Fruit fly (Drosophila melanogaster): Measurements from ENCODE around the gene bur.

The bur gene

dm6 chr2L:21168295-21169159 is 11.0 kb downstream of the bur start, which contains the start of the genes mAcon1, CG43345 and CG43346 (continued):
- peak; percentile 89 for TF ChIP-seq sug (tag; optimal IDR thresholded peaks at IDR 0.05)
- peak; percentile 86 for TF ChIP-seq NfI (GFP tag; optimal IDR thresholded peaks at IDR 0.05)
- TF ChIP-seq Spps (tag; optimal IDR thresholded peaks at IDR 0.05), result peak; percentile 24
- TF ChIP-seq pzg (GFP tag; optimal IDR thresholded peaks at IDR 0.05), result peak; percentile 68
- TF ChIP-seq CG33557 (GFP tag; optimal IDR thresholded peaks at IDR 0.05), result peak; percentile 54
- peak; percentile 60 for TF ChIP-seq CG12219 (GFP tag; optimal IDR thresholded peaks at IDR 0.05)
- TF ChIP-seq Dref (GFP tag; IDR thresholded peaks at IDR 0.05), result no peak
- no peak; the same call in 2 of the 3 replicates for TF ChIP-seq CG17361 (GFP tag; IDR thresholded peaks at IDR 0.05)
- TF ChIP-seq wor (GFP tag; IDR thresholded peaks at IDR 0.05), result no peak
- peak; percentile 90 for TF ChIP-seq pum (GFP tag; optimal IDR thresholded peaks at IDR 0.05)
- TF ChIP-seq aop (GFP tag; IDR thresholded peaks at IDR 0.05), result no peak
- peak; percentile 5 for TF ChIP-seq fd102C (GFP tag; optimal IDR thresholded peaks at IDR 0.05)
- peak; percentile 67 for TF ChIP-seq fd3F (GFP tag; optimal IDR thresholded peaks at IDR 0.05)
- TF ChIP-seq CG11504 (tag; optimal IDR thresholded peaks at IDR 0.05), result no peak
- TF ChIP-seq chinmo (GFP tag; IDR thresholded peaks at IDR 0.05; ENCODE audit: partially characterized antibody), result no peak
- peak; percentile 70 for TF ChIP-seq crc (GFP tag; optimal IDR thresholded peaks at IDR 0.05)
- peak; percentile 62 for TF ChIP-seq en (GFP tag; optimal IDR thresholded peaks at IDR 0.05)
- TF ChIP-seq Bteb2 (GFP tag; optimal IDR thresholded peaks at IDR 0.05), result peak; percentile 74
- TF ChIP-seq CG10462 (GFP tag; optimal IDR thresholded peaks at IDR 0.05), result peak; percentile 40
- TF ChIP-seq Sry-β (GFP tag; optimal IDR thresholded peaks at IDR 0.05), result peak; percentile 99
- no peak for TF ChIP-seq ash1 (GFP tag; optimal IDR thresholded peaks at IDR 0.05)
- peak; percentile 64 for TF ChIP-seq CG12104 (GFP tag; optimal IDR thresholded peaks at IDR 0.05)
- TF ChIP-seq vvl (GFP tag; IDR thresholded peaks at IDR 0.05), result peak; percentile 27; the same call in 1 of the 2 replicates
- TF ChIP-seq CG6254 (GFP tag; optimal IDR thresholded peaks at IDR 0.05), result peak; percentile 24
- TF ChIP-seq CG11560 (tag; IDR thresholded peaks at IDR 0.05), result peak; percentile 55; the same call in 1 of the 3 replicates
- TF ChIP-seq CG12391 (tag; optimal IDR thresholded peaks at IDR 0.05), result peak; percentile 82
- TF ChIP-seq Abd-B (GFP tag; optimal IDR thresholded peaks at IDR 0.05), result peak; percentile 89
- TF ChIP-seq her (GFP tag; optimal IDR thresholded peaks at IDR 0.05), result peak; percentile 84
- TF ChIP-seq dmrt11E (tag; optimal IDR thresholded peaks at IDR 0.05), result peak; percentile 73
- no peak for TF ChIP-seq Trl (optimal IDR thresholded peaks at IDR 0.05)
- peak; percentile 86 for TF ChIP-seq Trl (GFP tag; optimal IDR thresholded peaks at IDR 0.05)
- TF ChIP-seq gce (GFP tag; IDR thresholded peaks at IDR 0.05), result no peak
- no peak for TF ChIP-seq pros (GFP tag; optimal IDR thresholded peaks at IDR 0.05)
- TF ChIP-seq sisA (GFP tag; IDR thresholded peaks at IDR 0.05), result peak; percentile 60
- no peak; the same call in 1 of the 2 replicates for TF ChIP-seq CG14441 (GFP tag; IDR thresholded peaks at IDR 0.05)
- peak; percentile 73 for TF ChIP-seq Mes4 (GFP tag; optimal IDR thresholded peaks at IDR 0.05)
- no peak; the same call in 1 of the 2 replicates for TF ChIP-seq E2f1 (GFP tag; IDR thresholded peaks at IDR 0.05)
- TF ChIP-seq CG13296 (GFP tag; optimal IDR thresholded peaks at IDR 0.05), result peak; percentile 82
- no peak for TF ChIP-seq cad (GFP tag; optimal IDR thresholded peaks at IDR 0.05)
- TF ChIP-seq CG12744 (GFP tag; optimal IDR thresholded peaks at IDR 0.05), result peak; percentile 70
- no peak for TF ChIP-seq CG2129 (GFP tag; IDR thresholded peaks at IDR 0.05; ENCODE audit: partially characterized antibody)
- TF ChIP-seq CG2116 (GFP tag; optimal IDR thresholded peaks at IDR 0.05), result peak; percentile 60
- peak; percentile 46; the same call in 1 of the 2 replicates for TF ChIP-seq CG11247 (GFP tag; IDR thresholded peaks at IDR 0.05)
- peak; percentile 80 for TF ChIP-seq CG4404 (GFP tag; IDR thresholded peaks at IDR 0.05)
- TF ChIP-seq pb (GFP tag; optimal IDR thresholded peaks at IDR 0.05), result peak; percentile 83
- peak; percentile 73 for TF ChIP-seq CG12942 (GFP tag; optimal IDR thresholded peaks at IDR 0.05)
- peak; percentile 6; the same call in 1 of the 2 replicates for TF ChIP-seq chm (GFP tag; IDR thresholded peaks at IDR 0.05)
- TF ChIP-seq row (GFP tag; IDR thresholded peaks at IDR 0.05), result peak; percentile 97
- TF ChIP-seq CG3065 (GFP tag; optimal IDR thresholded peaks at IDR 0.05), result peak; percentile 64

All from whole organism, embryonic.